Worm (Caenorhabditis elegans) whole organism, mixed stage, embryonic: ENCODE results near the gene T04C9.3.

ENCODE experiments used
- ceh-43 ChIP-seq: fragments of 200-800 bp; sonication (Bioruptor generic); optimal IDR thresholded peaks from 2 replicates; lab custom pipeline; 2018; ENCODE audit warnings: mild to moderate bottlenecking, missing genetic modification characterization, moderate library complexity, missing compliant biosample characterization
- cnd-1 ChIP-seq: fragments of 200-800 bp; sonication (Bioruptor generic); optimal IDR thresholded peaks from 2 replicates; lab custom pipeline; 2018; ENCODE audit warnings: mild to moderate bottlenecking, missing genetic modification characterization, missing compliant biosample characterization
- elt-1 ChIP-seq: sonication (generic microtip); optimal IDR thresholded peaks from 2 replicates; lab custom pipeline; 2017; ENCODE audit warnings: missing genetic modification characterization, mild to moderate bottlenecking, missing compliant biosample characterization, antibody characterized with exemption, moderate library complexity, borderline replicate concordance; ENCODE audit not compliant: insufficient read depth
- elt-3 ChIP-seq: fragments of 150-350 bp; optimal IDR thresholded peaks from 2 replicates; lab custom pipeline; 2014; ENCODE audit warnings: missing biosample characterization, missing genetic modification characterization
- ham-2 ChIP-seq: fragments of 200-800 bp; sonication (Bioruptor generic); optimal IDR thresholded peaks from 2 replicates; lab custom pipeline; 2018; ENCODE audit warnings: mild to moderate bottlenecking, missing genetic modification characterization, missing compliant biosample characterization
- lin-13 ChIP-seq: fragments of 150-350 bp; optimal IDR thresholded peaks from 2 replicates; lab custom pipeline; 2014; ENCODE audit warnings: missing biosample characterization, missing genetic modification characterization
- lsy-2 ChIP-seq: fragments of 150-350 bp; optimal IDR thresholded peaks from 2 replicates; lab custom pipeline; 2014; ENCODE audit warnings: missing biosample characterization, missing genetic modification characterization
- mls-2 ChIP-seq: sonication (generic microtip); optimal IDR thresholded peaks from 2 replicates; lab custom pipeline; 2016; ENCODE audit warnings: mild to moderate bottlenecking, missing genetic modification characterization, moderate library complexity, missing compliant biosample characterization
- nhr-12 ChIP-seq: fragments of 150-350 bp; optimal IDR thresholded peaks from 2 replicates; lab custom pipeline; 2014; ENCODE audit warnings: missing biosample characterization, missing genetic modification characterization
- nhr-237 ChIP-seq: fragments of 150-350 bp; optimal IDR thresholded peaks from 2 replicates; lab custom pipeline; 2014; ENCODE audit warnings: missing biosample characterization, missing genetic modification characterization
- tbx-8 ChIP-seq: fragments of 200-800 bp; sonication (Bioruptor generic); optimal IDR thresholded peaks from 2 replicates; lab custom pipeline; 2018; ENCODE audit warnings: mild to moderate bottlenecking, missing genetic modification characterization, moderate library complexity, missing compliant biosample characterization
- unc-120 ChIP-seq: sonication (generic microtip); optimal IDR thresholded peaks from 2 replicates; lab custom pipeline; 2017; ENCODE audit warnings: missing genetic modification characterization, missing compliant biosample characterization; ENCODE audit not compliant: poor library complexity, severe bottlenecking
- unc-39 ChIP-seq: fragments of 150-350 bp; optimal IDR thresholded peaks from 2 replicates; lab custom pipeline; 2014; ENCODE audit warnings: missing biosample characterization, missing genetic modification characterization
- unc-62 ChIP-seq: fragments of 150-350 bp; optimal IDR thresholded peaks from 2 replicates; lab custom pipeline; 2014; ENCODE audit warnings: missing biosample characterization, missing genetic modification reagents, missing genetic modification characterization

- TF ChIP-seq unc-39 (tag; lab: Kevin White, UChicago) = no peak
- no peak for TF ChIP-seq tbx-8 (GFP tag; lab: Kevin White, UChicago)
- TF ChIP-seq ceh-43 (GFP tag; lab: Kevin White, UChicago) = no peak
- TF ChIP-seq elt-1 (tag; lab: Kevin White, UChicago) = no peak
- no peak for TF ChIP-seq nhr-12
- no peak for TF ChIP-seq cnd-1 (tag; lab: Kevin White, UChicago)
- TF ChIP-seq unc-120 = no peak
- TF ChIP-seq lin-13 (tag; lab: Kevin White, UChicago) = no peak
- no peak for TF ChIP-seq unc-62 (GFP tag; lab: Kevin White, UChicago)
- TF ChIP-seq nhr-237 (tag; lab: Kevin White, UChicago) = no peak
- no peak for TF ChIP-seq mls-2 (tag; lab: Kevin White, UChicago)
- TF ChIP-seq lsy-2 (tag; lab: Kevin White, UChicago) = no peak
- no peak for TF ChIP-seq ham-2 (GFP tag; lab: Kevin White, UChicago)
- no peak for TF ChIP-seq elt-3 (tag; lab: Kevin White, UChicago)
Observed at ce11 chrIII:5964058-5964632, 21.3 kb upstream of the T04C9.3 start.
